Worm (Caenorhabditis elegans): ENCODE results near the gene Y37E11B.10.
A peak's percentile ranks its signal among the peaks of the same experiment; 100 is the strongest.

DNA sequence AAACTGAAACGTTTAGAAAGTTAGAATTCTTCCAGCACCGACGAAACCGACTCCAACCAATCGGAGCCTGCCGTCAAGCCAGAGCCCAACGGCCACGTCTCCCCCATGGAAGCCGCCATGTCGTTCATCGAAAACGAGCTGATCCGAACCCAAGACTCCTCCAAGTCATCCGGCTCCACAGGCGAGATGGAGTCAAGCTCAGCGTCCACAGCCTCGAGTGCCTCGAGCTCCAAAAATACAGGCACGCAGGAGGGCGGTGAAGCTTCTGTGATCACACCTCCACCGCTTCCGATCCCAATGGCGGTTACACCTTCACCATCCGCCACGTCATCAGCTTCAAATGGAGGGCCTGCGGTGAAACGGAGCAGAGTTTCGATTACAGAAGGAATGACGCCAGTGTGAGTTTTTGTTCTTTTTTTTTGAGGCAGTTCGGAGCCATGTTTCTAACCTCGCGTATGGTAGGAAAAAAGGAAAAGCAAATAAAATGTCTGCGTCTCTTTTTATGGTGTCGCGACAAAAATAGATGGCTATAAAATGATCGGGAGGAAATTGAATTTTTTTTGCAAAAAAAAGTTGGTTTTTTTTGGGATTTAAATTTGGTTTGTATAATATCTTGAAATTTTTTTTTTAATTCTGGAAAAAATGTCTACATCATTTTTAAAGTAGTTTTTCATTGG, 32.1 kb upstream of the Y37E11B.10 start:
- TF ChIP-seq ama-1 (optimal IDR thresholded peaks at IDR 0.05) (no peak), skn-1 (tag; optimal IDR thresholded peaks at IDR 0.05) (no peak), nhr-11 (tag; optimal IDR thresholded peaks at IDR 0.05) (no peak), nhr-12 (tag; optimal IDR thresholded peaks at IDR 0.05) (no peak), fos-1 (tag; optimal IDR thresholded peaks at IDR 0.05) (no peak), nhr-25 (tag; optimal IDR thresholded peaks at IDR 0.05) (no peak), nhr-77 (tag; optimal IDR thresholded peaks at IDR 0.05) (no peak), tbx-2 (tag; optimal IDR thresholded peaks at IDR 0.05) (no peak), pha-4 (tag; optimal IDR thresholded peaks at IDR 0.05) (peak; percentile 52), ceh-16 (tag; optimal IDR thresholded peaks at IDR 0.05) (no peak), pqm-1 (tag; optimal IDR thresholded peaks at IDR 0.05) (no peak), elt-2 (tag; optimal IDR thresholded peaks at IDR 0.05) (no peak), lin-15B (tag; optimal IDR thresholded peaks at IDR 0.05) (peak; percentile 40), aly-2 (tag; optimal IDR thresholded peaks at IDR 0.05) (no peak)
